Worm (Caenorhabditis elegans): Measurements from ENCODE around the gene C32H11.4.

DNA sequence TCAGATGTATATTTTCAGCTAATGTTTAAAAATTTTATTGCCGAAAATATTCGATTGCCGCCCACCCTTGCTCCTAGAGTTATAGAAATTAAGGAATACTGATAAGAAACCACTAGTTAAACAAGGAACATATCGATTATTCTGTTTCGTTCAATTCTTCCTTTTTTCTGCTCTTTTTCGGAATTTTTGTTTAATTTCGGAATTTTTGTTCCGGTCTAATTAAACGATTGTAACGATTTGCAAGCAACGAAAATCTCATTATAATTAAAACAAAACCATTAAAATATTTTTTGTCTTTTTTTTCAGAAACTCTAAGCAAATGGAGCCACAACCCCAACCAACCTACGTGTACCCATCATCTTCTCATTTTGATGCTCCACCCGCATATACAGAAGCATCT lies 28.9 kb upstream of the C32H11.4 start, which contains the start of gene K08D8.1:
- TF ChIP-seq dao-5 (tag; optimal IDR thresholded peaks at IDR 0.05) (no peak), him-1 (tag; optimal IDR thresholded peaks at IDR 0.05) (no peak)
